Worm (Caenorhabditis elegans) whole organism, L4 larva: ENCODE measurements around the gene chil-22.

ENCODE experiments used
- ZK546.5 ChIP-seq, 2 experiments: sonication (generic microtip); optimal IDR thresholded peaks; 2 replicates each; lab custom pipeline; 2017; ENCODE audit warnings: missing biosample characterization in 2 of 2, missing genetic modification characterization in 2 of 2
- egl-27 ChIP-seq: sonication (generic microtip); optimal IDR thresholded peaks from 3 replicates; lab custom pipeline; 2017; ENCODE audit warnings: missing biosample characterization, missing genetic modification reagents, missing genetic modification characterization
- fkh-10 ChIP-seq: fragments of 150-350 bp; optimal IDR thresholded peaks from 2 replicates; lab custom pipeline; 2014; ENCODE audit warnings: missing biosample characterization, missing genetic modification reagents, missing genetic modification characterization
- lsy-2 ChIP-seq, 2 experiments: fragments of 150-350 bp in 1 of 2; sonication (generic microtip) in 1 of 2; optimal IDR thresholded peaks; 2 replicates each; lab custom pipeline; 2014 to 2017; ENCODE audit warnings: missing biosample characterization in 2 of 2, missing genetic modification characterization in 2 of 2
- mep-1 ChIP-seq: fragments of 150-350 bp; sonication (generic microtip); optimal IDR thresholded peaks from 3 replicates; lab custom pipeline; 2014; ENCODE audit warnings: missing biosample characterization, missing genetic modification characterization
- nhr-237 ChIP-seq: sonication (generic microtip); optimal IDR thresholded peaks from 2 replicates; lab custom pipeline; 2017; ENCODE audit warnings: missing biosample characterization, missing genetic modification characterization
- nhr-76 ChIP-seq: fragments of 150-350 bp; optimal IDR thresholded peaks from 2 replicates; lab custom pipeline; 2014; ENCODE audit warnings: missing biosample characterization, missing genetic modification characterization
- pha-4 ChIP-seq, 2 experiments: fragments of 150-350 bp in 1 of 2; fragments of 200-800 bp in 1 of 2; sonication (Bioruptor generic) in 1 of 2; IDR thresholded peaks in 1 of 2; optimal IDR thresholded peaks in 1 of 2; 2 replicates each; pipeline versions ENCODE4 v1.3.6 to Lab custom; 2014 to 2022; ENCODE audit warnings: missing genetic modification characterization in 2 of 2, missing genetic modification reagents in 2 of 2, missing biosample characterization in 1 of 2, missing compliant biosample characterization in 1 of 2
- skn-1 ChIP-seq: fragments of 150-350 bp; optimal IDR thresholded peaks from 2 replicates; lab custom pipeline; 2014; ENCODE audit warnings: missing biosample characterization, missing genetic modification characterization
- unc-130 ChIP-seq: sonication (generic microtip); optimal IDR thresholded peaks from 2 replicates; lab custom pipeline; 2016; ENCODE audit warnings: missing genetic modification reagents, missing genetic modification characterization, missing compliant biosample characterization
- unc-62 ChIP-seq, 3 experiments: fragments of 150-350 bp in 1 of 3; sonication (generic microtip); optimal IDR thresholded peaks in 2 of 3; peaks in 1 of 3; 1 replicate in 1 of 3; 2 replicates in 2 of 3; lab custom pipeline; 2014 to 2017; ENCODE audit warnings: missing biosample characterization in 3 of 3, missing genetic modification characterization in 3 of 3, missing genetic modification reagents in 3 of 3, missing genotype in 1 of 3

ce11 chrII:9427644-9428043 is 38.4 kb downstream of the chil-22 start, which contains the start of gene M176.5:
- TF ChIP-seq unc-130 (no peak), unc-62 (GFP tag; optimal IDR thresholded peaks at IDR 0.05 in 1 of 2; lab: Kevin White, UChicago) (peak in 1 of 2 experiments; percentile 44), unc-62 (tag; optimal IDR thresholded peaks at IDR 0.05; lab: Kevin White, UChicago) (no peak), mep-1 (no peak), nhr-237 (tag; lab: Kevin White, UChicago) (no peak), fkh-10 (GFP tag; lab: Kevin White, UChicago) (no peak), egl-27 (tag; lab: Kevin White, UChicago) (no peak), lsy-2 (tag; optimal IDR thresholded peaks at IDR 0.05; lab: Kevin White, UChicago) (no peak), skn-1 (tag; lab: Kevin White, UChicago) (no peak), ZK546.5 (tag; optimal IDR thresholded peaks at IDR 0.05; lab: Kevin White, UChicago) (no peak), nhr-76 (no peak), pha-4 (GFP tag; IDR thresholded peaks at IDR 0.05; lab: Robert Waterston, UW) (no peak), pha-4 (tag; optimal IDR thresholded peaks at IDR 0.05; lab: Kevin White, UChicago) (peak; percentile 42)
